Fruit fly (Drosophila melanogaster): ENCODE measurements around the gene Pp1alpha-96A.

Gene Pp1alpha-96A

dm6 chr3R:24563039-24563825 lies 45.2 kb downstream of the Pp1alpha-96A start:
- TF ChIP-seq CG11617 (GFP tag; optimal IDR thresholded peaks at IDR 0.05): no peak
- peak; percentile 82 for TF ChIP-seq kay (GFP tag; ENCODE audit: borderline replicate concordance)
- TF ChIP-seq cic (GFP tag; optimal IDR thresholded peaks at IDR 0.05): peak; percentile 25

- TF ChIP-seq kay (GFP tag; ENCODE audit: borderline replicate concordance): peak; percentile 56
- no peak for TF ChIP-seq CG7101 (tag; optimal IDR thresholded peaks at IDR 0.05)
Measured at dm6 chr3R:24564191-24564798, 46.2 kb downstream of the Pp1alpha-96A start.

dm6 chr3R:24564799-24565344 lies 46.8 kb downstream of the Pp1alpha-96A start:
- no peak for TF ChIP-seq Mnt (GFP tag; optimal IDR thresholded peaks at IDR 0.05)
- peak; percentile 61 for TF ChIP-seq tj (GFP tag; optimal IDR thresholded peaks at IDR 0.05)
- peak; percentile 29 for TF ChIP-seq CG7045 (GFP tag; optimal IDR thresholded peaks at IDR 0.05)
- no peak for TF ChIP-seq ovo (GFP tag; optimal IDR thresholded peaks at IDR 0.05)
- peak; percentile 14 for TF ChIP-seq CG33017 (tag; optimal IDR thresholded peaks at IDR 0.05)
- TF ChIP-seq kay (GFP tag; ENCODE audit: borderline replicate concordance): peak; percentile 84

- TF ChIP-seq cic (GFP tag; optimal IDR thresholded peaks at IDR 0.05) (peak; percentile 99), toe (GFP tag; optimal IDR thresholded peaks at IDR 0.05) (no peak), CG7045 (GFP tag; optimal IDR thresholded peaks at IDR 0.05) (peak; percentile 21), Crg-1 (GFP tag; optimal IDR thresholded peaks at IDR 0.05) (peak; percentile 69), CG12768 (GFP tag; optimal IDR thresholded peaks at IDR 0.05) (peak; percentile 74), CG5204 (GFP tag; optimal IDR thresholded peaks at IDR 0.05) (no peak), CG33017 (tag; optimal IDR thresholded peaks at IDR 0.05) (peak; percentile 73), Hr96 (GFP tag; optimal IDR thresholded peaks at IDR 0.05) (peak; percentile 55), cnc (optimal IDR thresholded peaks at IDR 0.05) (no peak), CG1620 (GFP tag; optimal IDR thresholded peaks at IDR 0.05) (peak; percentile 57), Mnt (GFP tag; optimal IDR thresholded peaks at IDR 0.05) (peak; percentile 91), pad (GFP tag; optimal IDR thresholded peaks at IDR 0.05) (peak; percentile 60), CG14711 (tag; optimal IDR thresholded peaks at IDR 0.05) (peak; percentile 77), CG7101 (tag; optimal IDR thresholded peaks at IDR 0.05) (peak; percentile 74), CG11617 (GFP tag; optimal IDR thresholded peaks at IDR 0.05) (peak; percentile 42), bab1 (GFP tag; optimal IDR thresholded peaks at IDR 0.05) (peak; percentile 76), ovo (GFP tag; optimal IDR thresholded peaks at IDR 0.05) (peak; percentile 92), kay (GFP tag; ENCODE audit: borderline replicate concordance) (peak; percentile 100), tj (GFP tag; optimal IDR thresholded peaks at IDR 0.05) (peak; percentile 49), Clk (GFP tag; optimal IDR thresholded peaks at IDR 0.05) (peak; percentile 39)
Measured at dm6 chr3R:24565748-24566239, 47.7 kb downstream of the Pp1alpha-96A start.

- TF ChIP-seq CG7045 (GFP tag; optimal IDR thresholded peaks at IDR 0.05) (peak; percentile 22), CG33017 (tag; optimal IDR thresholded peaks at IDR 0.05) (peak; percentile 47), CG5204 (GFP tag; optimal IDR thresholded peaks at IDR 0.05) (no peak), cnc (optimal IDR thresholded peaks at IDR 0.05) (peak; percentile 76 to 84), ovo (GFP tag; optimal IDR thresholded peaks at IDR 0.05) (no peak), pad (GFP tag; optimal IDR thresholded peaks at IDR 0.05) (peak; percentile 61), kay (GFP tag; ENCODE audit: borderline replicate concordance) (peak; percentile 96), CG7101 (tag; optimal IDR thresholded peaks at IDR 0.05) (peak; percentile 40), CG14711 (tag; optimal IDR thresholded peaks at IDR 0.05) (no peak), cic (GFP tag; optimal IDR thresholded peaks at IDR 0.05) (peak; percentile 95), tj (GFP tag; optimal IDR thresholded peaks at IDR 0.05) (no peak), bab1 (GFP tag; optimal IDR thresholded peaks at IDR 0.05) (no peak), Clk (GFP tag; optimal IDR thresholded peaks at IDR 0.05) (peak; percentile 25), Crg-1 (GFP tag; optimal IDR thresholded peaks at IDR 0.05) (peak; percentile 61), CG12768 (GFP tag; optimal IDR thresholded peaks at IDR 0.05) (peak; percentile 77), Hr96 (GFP tag; optimal IDR thresholded peaks at IDR 0.05) (no peak), CG1620 (GFP tag; optimal IDR thresholded peaks at IDR 0.05) (no peak), toe (GFP tag; optimal IDR thresholded peaks at IDR 0.05) (no peak), Mnt (GFP tag; optimal IDR thresholded peaks at IDR 0.05) (peak; percentile 82), CG11617 (GFP tag; optimal IDR thresholded peaks at IDR 0.05) (no peak)
Measured at dm6 chr3R:24566756-24567426, 48.8 kb downstream of the Pp1alpha-96A start.

- TF ChIP-seq CG33017 (tag; optimal IDR thresholded peaks at IDR 0.05): peak; percentile 75
- TF ChIP-seq cic (GFP tag; optimal IDR thresholded peaks at IDR 0.05): no peak
- peak; percentile 25 for TF ChIP-seq Crg-1 (GFP tag; optimal IDR thresholded peaks at IDR 0.05)
- peak; percentile 56 for TF ChIP-seq CG14711 (tag; optimal IDR thresholded peaks at IDR 0.05)
- peak; percentile 66 for TF ChIP-seq Clk (GFP tag; optimal IDR thresholded peaks at IDR 0.05)
- peak; percentile 73 for TF ChIP-seq CG7045 (GFP tag; optimal IDR thresholded peaks at IDR 0.05)
- no peak for TF ChIP-seq ovo (GFP tag; optimal IDR thresholded peaks at IDR 0.05)
- peak; percentile 66 for TF ChIP-seq CG7101 (tag; optimal IDR thresholded peaks at IDR 0.05)
- TF ChIP-seq Mnt (GFP tag; optimal IDR thresholded peaks at IDR 0.05): peak; percentile 10
- peak; percentile 49 for TF ChIP-seq tj (GFP tag; optimal IDR thresholded peaks at IDR 0.05)
- TF ChIP-seq CG11617 (GFP tag; optimal IDR thresholded peaks at IDR 0.05): peak; percentile 78
- peak; percentile 41 for TF ChIP-seq CG12768 (GFP tag; optimal IDR thresholded peaks at IDR 0.05)
- peak; percentile 87 for TF ChIP-seq toe (GFP tag; optimal IDR thresholded peaks at IDR 0.05)
- no peak for TF ChIP-seq kay (GFP tag; ENCODE audit: borderline replicate concordance)
- TF ChIP-seq Hr96 (GFP tag; optimal IDR thresholded peaks at IDR 0.05): peak; percentile 68
- TF ChIP-seq CG5204 (GFP tag; optimal IDR thresholded peaks at IDR 0.05): peak; percentile 81
- peak; percentile 36 for TF ChIP-seq bab1 (GFP tag; optimal IDR thresholded peaks at IDR 0.05)
- peak; percentile 11 for TF ChIP-seq pad (GFP tag; optimal IDR thresholded peaks at IDR 0.05)
- no peak for TF ChIP-seq cnc (optimal IDR thresholded peaks at IDR 0.05)
- peak; percentile 10 for TF ChIP-seq CG1620 (GFP tag; optimal IDR thresholded peaks at IDR 0.05)
Measured at dm6 chr3R:24567427-24567771, 49.3 kb downstream of the Pp1alpha-96A start.
